Fruit fly (Drosophila melanogaster): Measurements from ENCODE around the gene CG4393.

DNA sequence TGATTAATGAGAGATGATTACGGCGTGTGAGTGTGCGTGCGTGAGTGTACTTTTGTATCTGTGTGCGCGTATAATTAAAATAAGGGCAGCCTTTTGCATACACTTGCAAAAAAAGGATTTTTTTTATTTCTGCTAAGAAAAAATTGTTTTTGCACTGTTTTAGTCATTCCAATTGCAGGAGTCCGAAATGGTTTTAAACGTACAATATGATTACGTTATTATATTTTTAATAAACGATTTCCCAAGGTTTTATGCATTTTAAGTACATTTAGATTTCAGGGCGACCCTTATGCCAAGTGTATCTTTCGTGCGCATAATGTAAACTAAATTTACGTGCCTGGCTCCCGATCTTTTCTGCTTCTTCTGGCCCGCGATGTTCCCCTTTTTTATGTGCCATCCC lies 49.7 kb downstream of the CG4393 start:
- no peak for TF ChIP-seq pan (optimal IDR thresholded peaks at IDR 0.05)
- TF ChIP-seq usp (GFP tag; optimal IDR thresholded peaks at IDR 0.05) = no peak
- TF ChIP-seq fru (GFP tag; optimal IDR thresholded peaks at IDR 0.05) = peak; percentile 65
- TF ChIP-seq Abd-B (GFP tag; optimal IDR thresholded peaks at IDR 0.05) = no peak
- TF ChIP-seq Hr78 (GFP tag; optimal IDR thresholded peaks at IDR 0.05) = no peak

Data from whole organism, wandering third instar larva.